Fruit fly (Drosophila melanogaster): Measurements from ENCODE around the gene Tmf.

dm6 chrX:6813678-6814077, 30.5 kb upstream of the Tmf start, which contains the start of gene iav:
- TF ChIP-seq Sin3A (optimal IDR thresholded peaks at IDR 0.05): no peak
- TF ChIP-seq psq (optimal IDR thresholded peaks at IDR 0.05): no peak
- no peak for TF ChIP-seq insv (optimal IDR thresholded peaks at IDR 0.05)
- TF ChIP-seq ttk (optimal IDR thresholded peaks at IDR 0.05): no peak

Data from Kc167 (cell line).